Worm (Caenorhabditis elegans): ENCODE results near the gene ets-5.

The ets-5 gene

DNA sequence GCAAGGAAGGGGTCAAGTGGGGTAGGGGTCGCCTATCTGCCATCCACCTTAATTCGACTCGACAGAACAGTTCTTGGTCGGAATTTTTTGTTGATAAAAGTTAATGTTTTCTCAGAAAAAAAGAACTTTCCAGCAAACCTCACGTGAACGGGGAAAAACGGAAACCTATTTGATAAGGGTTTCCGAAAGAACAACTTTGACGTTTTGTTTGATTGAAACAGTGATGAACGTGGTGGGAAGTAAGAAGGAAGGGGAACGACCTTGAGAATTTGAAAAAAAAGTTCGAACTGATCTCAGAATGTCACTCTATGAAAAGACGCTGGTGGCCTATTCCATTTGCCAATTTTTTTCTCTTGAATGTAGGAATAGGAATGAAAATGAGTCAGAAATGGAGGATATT is 38.0 kb upstream of the ets-5 start:
- no peak for TF ChIP-seq fkh-3 (tag; optimal IDR thresholded peaks at IDR 0.05)
- TF ChIP-seq ztf-26 (tag; optimal IDR thresholded peaks at IDR 0.05) = peak; percentile 52
- no peak for TF ChIP-seq hlh-12 (tag; optimal IDR thresholded peaks at IDR 0.05)
- no peak for TF ChIP-seq somi-1 (GFP tag; optimal IDR thresholded peaks at IDR 0.05)
- TF ChIP-seq ceh-27 (GFP tag; optimal IDR thresholded peaks at IDR 0.05) = no peak
- TF ChIP-seq tbp1 (GFP tag; optimal IDR thresholded peaks at IDR 0.05) = peak; percentile 17
- peak; percentile 29; the same call in 1 of the 2 replicates for TF ChIP-seq dox-1 (GFP tag; IDR thresholded peaks at IDR 0.05)
- TF ChIP-seq sptf-2 (GFP tag; optimal IDR thresholded peaks at IDR 0.05) = no peak
- peak; percentile 43 for TF ChIP-seq lin-40 (tag; optimal IDR thresholded peaks at IDR 0.05)
- TF ChIP-seq egl-18 (GFP tag; IDR thresholded peaks at IDR 0.05) = no peak
- TF ChIP-seq madf-6 (GFP tag; IDR thresholded peaks at IDR 0.05) = no peak
- no peak for TF ChIP-seq bed-1 (GFP tag; IDR thresholded peaks at IDR 0.05)
- no peak for TF ChIP-seq mes-4 (tag; optimal IDR thresholded peaks at IDR 0.05)
- no peak for TF ChIP-seq mel-28 (tag; optimal IDR thresholded peaks at IDR 0.05; ENCODE audit: borderline replicate concordance)
- TF ChIP-seq him-1 (tag; optimal IDR thresholded peaks at IDR 0.05) = no peak
- no peak for TF ChIP-seq ztf-25 (GFP tag; IDR thresholded peaks at IDR 0.05)
- TF ChIP-seq K12H6.12 (tag; optimal IDR thresholded peaks at IDR 0.05) = no peak
- TF ChIP-seq attf-5 (GFP tag; optimal IDR thresholded peaks at IDR 0.05) = no peak
- TF ChIP-seq repo-1 (tag; optimal IDR thresholded peaks at IDR 0.05) = no peak
- TF ChIP-seq lsy-27 (tag; optimal IDR thresholded peaks at IDR 0.05; ENCODE audit: borderline replicate concordance, insufficient read depth) = no peak
- TF ChIP-seq nhr-80 (tag; optimal IDR thresholded peaks at IDR 0.05) = peak; percentile 83
- TF ChIP-seq nhr-90 (tag; optimal IDR thresholded peaks at IDR 0.05) = no peak
- TF ChIP-seq akir-1 (GFP tag; optimal IDR thresholded peaks at IDR 0.05) = no peak

DNA sequence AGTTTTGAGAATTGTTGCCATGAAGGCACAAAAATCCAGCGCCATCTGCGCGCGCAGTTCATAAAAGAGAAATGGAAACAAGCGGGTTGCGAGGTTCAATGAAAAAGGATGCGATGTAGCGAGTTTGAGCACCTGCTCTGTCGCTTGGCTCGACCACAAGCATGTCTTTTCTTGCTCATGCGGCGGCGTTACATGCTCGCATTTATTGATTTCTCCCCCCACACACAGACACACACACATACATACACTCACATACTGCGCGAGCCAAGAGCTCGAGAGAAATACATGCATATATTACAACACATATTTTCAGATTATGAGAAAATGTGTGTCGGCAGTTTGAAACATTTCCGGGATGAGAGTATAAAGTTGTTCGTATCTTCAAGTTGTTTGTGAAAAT is 37.5 kb upstream of the ets-5 start:
- 0 out of 2 replicates have a peak, but pooled peaks have one; percentile 3 for TF ChIP-seq hmg-1.2 (GFP tag; IDR thresholded peaks at IDR 0.05)
- no peak for TF ChIP-seq nfya-2 (GFP tag; IDR thresholded peaks at IDR 0.05)
- TF ChIP-seq cebp-1 (GFP tag; IDR thresholded peaks at IDR 0.05) = no peak
- peak; percentile 6 for TF ChIP-seq cebp-1 (tag; optimal IDR thresholded peaks at IDR 0.05)

DNA sequence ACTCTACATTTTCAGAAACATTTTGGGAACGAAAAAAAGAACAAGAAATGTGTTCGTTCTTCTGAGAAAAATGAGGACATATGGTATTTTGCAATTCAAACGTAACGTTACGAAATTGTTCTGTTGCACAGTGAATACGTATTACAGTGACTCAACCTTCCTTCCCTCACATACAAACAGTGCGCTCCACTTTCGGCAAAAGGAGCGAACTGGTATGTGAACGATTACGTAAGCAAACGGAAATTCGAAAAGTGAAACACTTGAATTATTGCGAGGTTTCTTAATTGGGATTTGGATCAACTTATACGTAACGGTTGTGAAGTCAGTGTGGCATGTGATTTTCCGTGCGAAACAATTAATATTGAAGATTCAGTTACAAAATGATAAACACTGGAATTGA is 36.5 kb upstream of the ets-5 start:
- no peak for TF ChIP-seq unc-130 (GFP tag; optimal IDR thresholded peaks at IDR 0.05)
- no peak for TF ChIP-seq cebp-1 (GFP tag; IDR thresholded peaks at IDR 0.05)
- peak; percentile 52 for TF ChIP-seq cebp-1 (tag; optimal IDR thresholded peaks at IDR 0.05)
- no peak for TF ChIP-seq B0261.1 (tag; optimal IDR thresholded peaks at IDR 0.05)
- TF ChIP-seq lir-1 (GFP tag; conservative IDR thresholded peaks at IDR 0.05) = no peak

- TF ChIP-seq pha-4 (tag; optimal IDR thresholded peaks at IDR 0.05) = no peak
- no peak for TF ChIP-seq D2030.7 (GFP tag; IDR thresholded peaks at IDR 0.05)
- TF ChIP-seq ama-1 (optimal IDR thresholded peaks at IDR 0.05) = peak; percentile 33
- no peak for TF ChIP-seq ama-1 (GFP tag; optimal IDR thresholded peaks at IDR 0.05)
- no peak for TF ChIP-seq ceh-27 (GFP tag; optimal IDR thresholded peaks at IDR 0.05)
- no peak for TF ChIP-seq lsl-1 (GFP tag; optimal IDR thresholded peaks at IDR 0.05)
- no peak for TF ChIP-seq ceh-58 (GFP tag; IDR thresholded peaks at IDR 0.05)
- no peak for TF ChIP-seq ztf-3 (GFP tag; optimal IDR thresholded peaks at IDR 0.05)
- TF ChIP-seq efl-1 (GFP tag; optimal IDR thresholded peaks at IDR 0.05) = no peak
Measured at ce11 chrX:5120196-5120595, 35.9 kb upstream of the ets-5 start.

All from whole organism, young adult.